Worm (Caenorhabditis elegans): ENCODE results near the gene odr-10.

- TF ChIP-seq egl-27 (tag; optimal IDR thresholded peaks at IDR 0.05): no peak
- no peak for TF ChIP-seq lin-38 (GFP tag; IDR thresholded peaks at IDR 0.05)
- no peak for TF ChIP-seq dmd-8 (GFP tag; IDR thresholded peaks at IDR 0.05)
- no peak for TF ChIP-seq mdt-29 (GFP tag; IDR thresholded peaks at IDR 0.05)
- TF ChIP-seq R02D3.7 (tag; optimal IDR thresholded peaks at IDR 0.05): no peak
- TF ChIP-seq aha-1 (tag): no peak
- TF ChIP-seq fkh-10 (GFP tag; optimal IDR thresholded peaks at IDR 0.05): no peak
- TF ChIP-seq ceh-20 (GFP tag; IDR thresholded peaks at IDR 0.05): no peak
- TF ChIP-seq lin-39 (tag; optimal IDR thresholded peaks at IDR 0.05): no peak
- TF ChIP-seq madf-5 (GFP tag; IDR thresholded peaks at IDR 0.05): no peak
- TF ChIP-seq duxl-1 (tag; optimal IDR thresholded peaks at IDR 0.05; ENCODE audit: poor library complexity): no peak
Measured at ce11 chrX:6893074-6893473, 27.3 kb upstream of the odr-10 start.

Measured in whole organism, L4 larva.